Fruit fly (Drosophila melanogaster): ENCODE results near the gene Gdh.

Gene Gdh

dm6 chr3R:23914415-23915041 is 28.4 kb downstream of the Gdh start:
- peak; percentile 3 for TF ChIP-seq Vsx2 (GFP tag; optimal IDR thresholded peaks at IDR 0.05; ENCODE audit: partially characterized antibody)
- TF ChIP-seq Dif (GFP tag; optimal IDR thresholded peaks at IDR 0.05; ENCODE audit: partially characterized antibody): peak; percentile 1
- TF ChIP-seq pan (optimal IDR thresholded peaks at IDR 0.05): no peak

DNA sequence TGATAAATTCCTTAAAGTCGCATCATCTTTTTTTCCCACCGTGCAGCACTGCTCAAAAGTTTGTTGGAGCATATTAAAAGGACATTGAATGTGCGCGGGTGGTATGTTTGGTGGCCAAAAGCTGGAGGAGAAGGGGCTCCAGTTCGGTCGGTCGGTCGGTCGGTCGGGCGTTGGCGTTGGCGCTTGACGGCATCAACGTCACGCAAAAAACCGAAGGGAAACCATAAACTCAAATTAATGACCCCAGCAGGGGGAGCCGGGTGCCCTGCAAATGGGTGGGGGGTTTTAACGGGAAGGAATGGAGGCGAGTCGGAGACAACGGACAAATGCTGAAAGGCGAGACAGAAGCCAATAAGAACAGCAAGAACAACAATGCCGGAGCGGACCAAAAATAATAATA is 30.6 kb downstream of the Gdh start:
- TF ChIP-seq dl (GFP tag; optimal IDR thresholded peaks at IDR 0.05; ENCODE audit: insufficient read depth in 1 of 2, partially characterized antibody in 2 of 2) (no peak), Dfd (GFP tag; optimal IDR thresholded peaks at IDR 0.05) (peak; percentile 41)

DNA sequence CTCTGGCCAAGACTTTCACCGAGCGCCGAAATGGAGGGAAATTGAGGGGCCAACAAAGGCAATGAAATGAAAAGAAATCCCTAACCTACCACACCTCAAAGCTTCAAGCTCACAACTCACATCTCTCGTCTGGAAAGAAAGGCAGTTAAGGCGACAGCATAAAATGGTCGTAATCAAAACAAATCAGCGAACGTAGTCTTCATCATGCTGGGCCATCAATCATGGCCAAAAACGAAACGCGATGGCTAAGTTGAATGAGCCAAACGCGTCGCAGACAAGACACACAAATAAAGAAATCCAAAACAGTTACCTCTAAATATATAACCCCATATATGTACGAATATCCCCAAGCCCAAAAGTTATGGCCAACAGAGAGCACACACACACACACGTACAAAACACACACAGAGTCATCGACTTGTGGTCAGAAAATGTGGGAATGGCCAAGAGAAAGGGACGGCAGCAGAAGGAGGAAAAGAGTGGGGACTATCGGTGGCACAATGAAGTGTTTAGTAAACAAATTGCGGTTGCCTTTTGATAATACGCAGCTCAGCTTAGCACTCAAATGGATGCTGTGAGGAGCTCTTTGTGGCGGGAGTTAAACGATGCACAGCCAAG is 31.7 kb downstream of the Gdh start:
- no peak for TF ChIP-seq woc (GFP tag; optimal IDR thresholded peaks at IDR 0.05)
- peak; percentile 11 for TF ChIP-seq Dfd (GFP tag; optimal IDR thresholded peaks at IDR 0.05)

DNA sequence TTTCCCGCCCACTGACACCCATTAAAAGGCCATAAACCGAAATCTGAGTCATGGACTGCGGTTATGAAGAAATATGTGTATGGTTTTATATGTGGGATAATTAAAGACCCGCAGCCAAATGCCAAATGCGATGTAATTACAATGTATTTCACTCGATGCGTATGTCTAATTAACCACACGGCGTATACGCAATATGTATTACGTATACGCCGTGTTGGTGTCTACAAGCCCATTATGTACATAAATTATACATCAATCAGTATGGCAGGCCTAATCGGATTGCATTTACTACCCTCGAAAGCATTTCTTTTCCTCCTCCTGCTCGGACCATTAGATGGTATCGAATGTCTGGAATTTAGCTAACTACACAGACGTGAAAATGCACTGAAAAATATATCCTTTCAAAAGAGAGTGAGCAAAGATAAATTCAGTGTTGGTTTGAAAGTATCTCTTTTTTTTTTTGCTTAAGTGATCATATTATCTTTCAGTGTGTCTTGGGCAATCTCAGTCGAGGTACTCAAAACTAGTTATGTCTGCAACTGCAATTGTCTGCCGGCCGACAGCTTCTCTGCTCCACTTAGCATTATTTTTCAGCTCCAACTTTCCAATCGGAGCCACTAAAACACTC is 32.5 kb downstream of the Gdh start:
- no peak for TF ChIP-seq sage (GFP tag; optimal IDR thresholded peaks at IDR 0.05)
- no peak for TF ChIP-seq Hr78 (GFP tag; optimal IDR thresholded peaks at IDR 0.05)
- no peak for TF ChIP-seq Dfd (GFP tag; optimal IDR thresholded peaks at IDR 0.05)
- TF ChIP-seq sv (GFP tag; optimal IDR thresholded peaks at IDR 0.05): no peak

DNA sequence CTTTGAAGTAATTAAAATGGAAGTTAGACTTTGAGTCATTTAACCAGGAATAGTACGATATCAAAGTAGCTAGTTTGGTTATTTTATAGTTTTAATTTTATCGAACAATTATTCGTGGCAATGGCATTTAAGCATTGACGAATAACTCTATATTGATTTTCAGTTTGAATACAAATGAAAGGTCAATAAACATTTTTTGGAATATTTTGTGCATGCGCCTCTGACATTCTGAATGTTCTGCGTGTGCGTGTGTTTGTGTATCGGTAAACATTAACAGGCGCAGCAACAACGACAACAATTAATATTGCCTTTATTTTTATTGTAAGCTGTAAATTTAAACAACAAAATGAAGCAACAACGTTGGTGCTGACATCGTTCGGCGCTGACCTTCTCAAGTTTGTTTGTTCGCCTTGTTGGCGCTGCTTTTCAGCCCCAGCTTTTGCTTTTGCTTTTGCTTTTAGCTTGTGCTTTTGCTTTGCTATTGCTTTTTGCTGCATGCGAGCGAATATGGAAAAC is 33.5 kb downstream of the Gdh start:
- TF ChIP-seq brk (GFP tag; optimal IDR thresholded peaks at IDR 0.05) (peak; percentile 49), psq (GFP tag; optimal IDR thresholded peaks at IDR 0.05) (peak; percentile 61), Jra (GFP tag; optimal IDR thresholded peaks at IDR 0.05) (peak; percentile 7), HLH106 (tag; optimal IDR thresholded peaks at IDR 0.05) (peak; percentile 55), dmrt93B (GFP tag; optimal IDR thresholded peaks at IDR 0.05) (peak; percentile 48), dsf (GFP tag; optimal IDR thresholded peaks at IDR 0.05; ENCODE audit: borderline replicate concordance) (no peak), Hnf4 (GFP tag; optimal IDR thresholded peaks at IDR 0.05) (peak; percentile 26), br (GFP tag; optimal IDR thresholded peaks at IDR 0.05) (peak; percentile 67), foxo (GFP tag; optimal IDR thresholded peaks at IDR 0.05) (peak in 1 of 2 experiments; percentile 53), woc (GFP tag; optimal IDR thresholded peaks at IDR 0.05) (peak; percentile 26), OdsH (GFP tag; optimal IDR thresholded peaks at IDR 0.05) (peak; percentile 67), CG9705 (GFP tag; optimal IDR thresholded peaks at IDR 0.05) (no peak), N (GFP tag; optimal IDR thresholded peaks at IDR 0.05) (no peak), h (GFP tag; optimal IDR thresholded peaks at IDR 0.05) (peak; percentile 75), ey (GFP tag; optimal IDR thresholded peaks at IDR 0.05) (peak; percentile 63), Sp1 (GFP tag; optimal IDR thresholded peaks at IDR 0.05) (peak; percentile 62), tai (GFP tag; optimal IDR thresholded peaks at IDR 0.05) (peak; percentile 71), fru (GFP tag; optimal IDR thresholded peaks at IDR 0.05) (peak; percentile 53), pan (optimal IDR thresholded peaks at IDR 0.05) (no peak), rgr (GFP tag; optimal IDR thresholded peaks at IDR 0.05) (peak; percentile 72), CrebA (GFP tag; optimal IDR thresholded peaks at IDR 0.05; ENCODE audit: borderline replicate concordance) (no peak)

DNA sequence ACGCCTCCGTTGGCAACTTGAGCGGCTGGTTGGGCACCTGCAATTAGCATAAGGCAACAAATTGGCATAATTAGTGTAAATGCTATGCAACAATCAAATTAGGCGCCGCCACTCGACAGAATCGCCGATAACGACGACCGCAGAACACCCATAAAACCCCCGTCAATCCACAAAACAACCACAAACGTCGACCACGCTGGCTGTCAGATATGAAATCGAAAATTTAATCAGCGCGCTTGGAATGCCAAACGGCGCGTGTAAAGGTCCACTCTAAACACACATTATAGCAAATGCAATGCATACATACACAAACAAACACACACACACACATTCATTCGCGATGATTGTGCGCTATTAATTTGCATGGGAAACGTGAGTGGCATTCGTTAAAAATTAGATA is 39.5 kb downstream of the Gdh start:
- TF ChIP-seq Rel (GFP tag; optimal IDR thresholded peaks at IDR 0.05) (no peak), Rel (tag; optimal IDR thresholded peaks at IDR 0.05) (peak; percentile 71), ey (GFP tag; optimal IDR thresholded peaks at IDR 0.05) (no peak)

Measured in whole organism, wandering third instar larva.